Fruit fly (Drosophila melanogaster) whole organism, embryonic: ENCODE results near the gene CG18473.
A peak's percentile ranks its signal among the peaks of the same experiment; 100 is the strongest.

Experiments used
- Ada2b ChIP-seq: fragments of 200-800 bp; sonication (Bioruptor generic); IDR thresholded peaks from 2 replicates; pipeline ENCODE4 v1.3.6; 2022; ENCODE audit warnings: missing biosample characterization, missing genetic modification characterization
- Atf6 ChIP-seq: fragments of 200-800 bp; sonication (Bioruptor generic); IDR thresholded peaks from 2 replicates; pipeline ENCODE4 v1.3.6; 2022; ENCODE audit warnings: missing biosample characterization, missing genetic modification characterization
- BEAF-32 ChIP-seq: fragments of 200-800 bp; sonication (Bioruptor generic); optimal IDR thresholded peaks from 3 replicates; lab custom pipeline; 2017; ENCODE audit warnings: missing biosample characterization, missing genetic modification characterization, mild to moderate bottlenecking, moderate library complexity, missing genetic modification reagents
- CG10267 ChIP-seq: fragments of 200-800 bp; sonication (Bioruptor generic); optimal IDR thresholded peaks from 2 replicates; lab custom pipeline; 2018; ENCODE audit warnings: missing biosample characterization, mild to moderate bottlenecking, missing genetic modification characterization, moderate library complexity
- CG10431 ChIP-seq: fragments of 200-800 bp; sonication (Bioruptor generic); optimal IDR thresholded peaks from 3 replicates; lab custom pipeline; 2018; ENCODE audit warnings: missing biosample characterization, mild to moderate bottlenecking, missing genetic modification characterization
- CG11247 ChIP-seq: fragments of 200-800 bp; sonication (Bioruptor generic); IDR thresholded peaks from 2 replicates; pipeline ENCODE4 v1.3.6; 2022; ENCODE audit warnings: missing biosample characterization, missing genetic modification characterization
- CG11504 ChIP-seq: fragments of 200-800 bp; sonication (Bioruptor generic); optimal IDR thresholded peaks from 3 replicates; lab custom pipeline; 2019; ENCODE audit warnings: missing biosample characterization, mild to moderate bottlenecking, missing genetic modification characterization, moderate library complexity
- CG12769 ChIP-seq: fragments of 200-800 bp; sonication (Bioruptor generic); optimal IDR thresholded peaks from 2 replicates; lab custom pipeline; 2019; ENCODE audit warnings: missing biosample characterization, mild to moderate bottlenecking, missing genetic modification characterization, moderate library complexity
- CG13296 ChIP-seq: fragments of 200-800 bp; sonication (Bioruptor generic); optimal IDR thresholded peaks from 3 replicates; lab custom pipeline; 2018; ENCODE audit warnings: missing biosample characterization, mild to moderate bottlenecking, missing genetic modification characterization
- CG13424 ChIP-seq: fragments of 200-800 bp; sonication (Bioruptor generic); optimal IDR thresholded peaks from 2 replicates; lab custom pipeline; 2019; ENCODE audit warnings: missing biosample characterization, mild to moderate bottlenecking, missing genetic modification characterization, moderate library complexity
- CG13775 ChIP-seq: fragments of 200-800 bp; sonication (Bioruptor generic); optimal IDR thresholded peaks from 3 replicates; lab custom pipeline; 2017; ENCODE audit warnings: missing biosample characterization, mild to moderate bottlenecking, missing genetic modification characterization
- CG14965 ChIP-seq: fragments of 200-800 bp; sonication (Bioruptor generic); optimal IDR thresholded peaks from 2 replicates; lab custom pipeline; 2016; ENCODE audit warnings: missing biosample characterization, missing genetic modification characterization, borderline replicate concordance
- CG1529 ChIP-seq: fragments of 200-800 bp; sonication (Bioruptor generic); optimal IDR thresholded peaks from 3 replicates; lab custom pipeline; 2018; ENCODE audit warnings: missing biosample characterization, missing genetic modification characterization
- CG17612 ChIP-seq: fragments of 200-800 bp; sonication (Bioruptor generic); IDR thresholded peaks from 2 replicates; pipeline ENCODE4 v1.3.6; 2022; ENCODE audit warnings: missing biosample characterization, missing genetic modification characterization
- CG1832 ChIP-seq: fragments of 200-800 bp; sonication (Bioruptor generic); optimal IDR thresholded peaks from 2 replicates; lab custom pipeline; 2017; ENCODE audit warnings: missing biosample characterization, mild to moderate bottlenecking, missing genetic modification characterization, inconsistent platforms
- CG18476 ChIP-seq: fragments of 200-800 bp; sonication (Bioruptor generic); optimal IDR thresholded peaks from 2 replicates; lab custom pipeline; 2016; ENCODE audit warnings: missing biosample characterization, mild to moderate bottlenecking, missing genetic modification characterization
- CG18764 ChIP-seq: fragments of 200-800 bp; sonication (Bioruptor generic); optimal IDR thresholded peaks from 3 replicates; lab custom pipeline; 2016; ENCODE audit warnings: missing biosample characterization, missing genetic modification characterization
- CG31365 ChIP-seq: fragments of 200-800 bp; sonication (Bioruptor generic); optimal IDR thresholded peaks from 2 replicates; lab custom pipeline; 2018; ENCODE audit warnings: missing biosample characterization, mild to moderate bottlenecking, missing genetic modification characterization
- CG34224 ChIP-seq: fragments of 200-800 bp; sonication (Bioruptor generic); IDR thresholded peaks from 3 replicates; pipeline ENCODE4 v1.3.6; 2022; ENCODE audit warnings: missing biosample characterization, missing genetic modification characterization; ENCODE audit not compliant: partially characterized antibody
- CG6654 ChIP-seq: fragments of 200-800 bp; sonication (Bioruptor generic); optimal IDR thresholded peaks from 2 replicates; lab custom pipeline; 2017; ENCODE audit warnings: missing biosample characterization, mild to moderate bottlenecking, missing genetic modification characterization
- CG7745 ChIP-seq: fragments of 200-800 bp; sonication (Bioruptor generic); optimal IDR thresholded peaks from 2 replicates; lab custom pipeline; 2018; ENCODE audit warnings: missing biosample characterization, mild to moderate bottlenecking, missing genetic modification characterization, moderate library complexity
- CG7839 ChIP-seq: fragments of 200-800 bp; sonication (Bioruptor generic); optimal IDR thresholded peaks from 3 replicates; lab custom pipeline; 2018; ENCODE audit warnings: missing biosample characterization, mild to moderate bottlenecking, missing genetic modification characterization, moderate library complexity
- CG8359 ChIP-seq: fragments of 200-800 bp; sonication (Bioruptor generic); optimal IDR thresholded peaks from 2 replicates; lab custom pipeline; 2017; ENCODE audit warnings: missing biosample characterization, mild to moderate bottlenecking, missing genetic modification characterization, borderline replicate concordance
- CG9215 ChIP-seq: fragments of 200-800 bp; sonication (Bioruptor generic); IDR thresholded peaks from 2 replicates; pipeline ENCODE4 v1.3.6; 2022; ENCODE audit warnings: missing biosample characterization, missing genetic modification characterization
- CG9817 ChIP-seq: fragments of 200-800 bp; sonication (Bioruptor generic); optimal IDR thresholded peaks from 2 replicates; lab custom pipeline; 2018; ENCODE audit warnings: missing biosample characterization, mild to moderate bottlenecking, missing genetic modification characterization, moderate library complexity
- CHES-1-like ChIP-seq: fragments of 200-800 bp; sonication (Bioruptor generic); optimal IDR thresholded peaks from 2 replicates; lab custom pipeline; 2016; ENCODE audit warnings: missing biosample characterization, missing genetic modification characterization
- Camta ChIP-seq: fragments of 200-800 bp; sonication (Bioruptor generic); optimal IDR thresholded peaks from 2 replicates; lab custom pipeline; 2016; ENCODE audit warnings: missing biosample characterization, missing genetic modification characterization
- CoRest ChIP-seq: fragments of 200-800 bp; sonication (Bioruptor generic); optimal IDR thresholded peaks from 3 replicates; lab custom pipeline; 2018; ENCODE audit warnings: missing biosample characterization, mild to moderate bottlenecking, missing genetic modification characterization, moderate library complexity
- Dll ChIP-seq: fragments of 200-800 bp; sonication (Bioruptor generic); IDR thresholded peaks from 4 replicates; pipeline ENCODE4 v1.3.6; 2022; ENCODE audit warnings: missing biosample characterization, missing genetic modification characterization; ENCODE audit not compliant: partially characterized antibody
- Ets65A ChIP-seq: fragments of 200-800 bp; sonication (Bioruptor generic); peaks from one replicate; lab custom pipeline; 2016; ENCODE audit warnings: missing biosample characterization, missing genetic modification characterization
- HLH4C ChIP-seq: fragments of 200-800 bp; sonication (Bioruptor generic); IDR thresholded peaks from 3 replicates; pipeline ENCODE4 v1.3.6; 2022; ENCODE audit warnings: missing biosample characterization, missing genetic modification characterization; ENCODE audit not compliant: partially characterized antibody
- Hand ChIP-seq: fragments of 200-800 bp; sonication (Bioruptor generic); optimal IDR thresholded peaks from 2 replicates; lab custom pipeline; 2017; ENCODE audit warnings: mild to moderate bottlenecking, missing biosample characterization, missing genetic modification reagents, missing genetic modification characterization
- Hr3 ChIP-seq: fragments of 200-800 bp; sonication (Bioruptor generic); optimal IDR thresholded peaks from 3 replicates; lab custom pipeline; 2016; ENCODE audit warnings: missing biosample characterization, missing genetic modification characterization
- Lpt ChIP-seq: fragments of >200 bp; optimal IDR thresholded peaks from 2 replicates; lab custom pipeline; 2018; ENCODE audit warnings: missing biosample characterization, missing genetic modification characterization
- Sox100B ChIP-seq: fragments of 200-800 bp; sonication (Bioruptor generic); optimal IDR thresholded peaks from 3 replicates; lab custom pipeline; 2018; ENCODE audit warnings: missing biosample characterization, mild to moderate bottlenecking, missing genetic modification characterization
- abd-A ChIP-seq: fragments of 200-800 bp; sonication (Bioruptor generic); optimal IDR thresholded peaks from 3 replicates; lab custom pipeline; 2019; ENCODE audit warnings: missing biosample characterization, mild to moderate bottlenecking, missing genetic modification characterization, moderate library complexity
- chinmo ChIP-seq: fragments of 200-800 bp; sonication (Bioruptor generic); IDR thresholded peaks from 4 replicates; pipeline ENCODE4 v1.3.6; 2022; ENCODE audit warnings: missing biosample characterization, missing genetic modification characterization; ENCODE audit not compliant: partially characterized antibody
- da ChIP-seq: fragments of 200-800 bp; sonication (Bioruptor generic); optimal IDR thresholded peaks from 2 replicates; lab custom pipeline; 2016; ENCODE audit warnings: missing biosample characterization, missing genetic modification characterization
- disco-r ChIP-seq: fragments of 200-800 bp; sonication (Bioruptor generic); optimal IDR thresholded peaks from 2 replicates; lab custom pipeline; 2016; ENCODE audit warnings: missing biosample characterization, missing genetic modification characterization
- dysf ChIP-seq: fragments of 200-800 bp; sonication (Bioruptor generic); IDR thresholded peaks from 3 replicates; pipeline ENCODE4 v1.3.6; 2022; ENCODE audit warnings: missing biosample characterization, missing genetic modification characterization
- gcm ChIP-seq: fragments of 200-800 bp; sonication (Bioruptor generic); optimal IDR thresholded peaks from 2 replicates; lab custom pipeline; 2019; ENCODE audit warnings: missing biosample characterization, mild to moderate bottlenecking, missing genetic modification characterization, moderate library complexity
- grau ChIP-seq: fragments of 200-800 bp; optimal IDR thresholded peaks from 3 replicates; lab custom pipeline; 2019; ENCODE audit warnings: missing biosample characterization, mild to moderate bottlenecking, missing genetic modification characterization, moderate library complexity
- hth ChIP-seq: fragments of >200 bp; optimal IDR thresholded peaks from 2 replicates; lab custom pipeline; 2017; ENCODE audit warnings: inconsistent platforms
- insv ChIP-seq, 2 experiments: fragments of 200-800 bp; sonication (Bioruptor generic); optimal IDR thresholded peaks; 3 replicates each; lab custom pipeline; 2016 to 2018; ENCODE audit warnings: missing biosample characterization in 2 of 2, missing genetic modification characterization in 2 of 2
- lilli ChIP-seq: fragments of 200-800 bp; sonication (Bioruptor generic); optimal IDR thresholded peaks from 3 replicates; lab custom pipeline; 2016; ENCODE audit warnings: missing biosample characterization, missing genetic modification characterization
- nom ChIP-seq: fragments of 200-800 bp; sonication (Bioruptor generic); optimal IDR thresholded peaks from 2 replicates; lab custom pipeline; 2017; ENCODE audit warnings: missing biosample characterization, missing genetic modification characterization, mild to moderate bottlenecking, moderate library complexity, missing genetic modification reagents
- pzg ChIP-seq: fragments of 200-800 bp; sonication (Bioruptor generic); optimal IDR thresholded peaks from 3 replicates; lab custom pipeline; 2018; ENCODE audit warnings: missing biosample characterization, mild to moderate bottlenecking, missing genetic modification characterization, moderate library complexity
- shn ChIP-seq: fragments of 200-800 bp; sonication (Bioruptor generic); optimal IDR thresholded peaks from 3 replicates; lab custom pipeline; 2016; ENCODE audit warnings: missing biosample characterization, missing genetic modification characterization
- tio ChIP-seq: fragments of 200-800 bp; sonication (Bioruptor generic); optimal IDR thresholded peaks from 2 replicates; lab custom pipeline; 2017; ENCODE audit warnings: missing biosample characterization, missing genetic modification characterization, inconsistent platforms
- zen ChIP-seq: fragments of 200-800 bp; sonication (Bioruptor generic); optimal IDR thresholded peaks from 3 replicates; lab custom pipeline; 2018; ENCODE audit warnings: missing biosample characterization, mild to moderate bottlenecking, missing genetic modification characterization, moderate library complexity

Gene CG18473

DNA sequence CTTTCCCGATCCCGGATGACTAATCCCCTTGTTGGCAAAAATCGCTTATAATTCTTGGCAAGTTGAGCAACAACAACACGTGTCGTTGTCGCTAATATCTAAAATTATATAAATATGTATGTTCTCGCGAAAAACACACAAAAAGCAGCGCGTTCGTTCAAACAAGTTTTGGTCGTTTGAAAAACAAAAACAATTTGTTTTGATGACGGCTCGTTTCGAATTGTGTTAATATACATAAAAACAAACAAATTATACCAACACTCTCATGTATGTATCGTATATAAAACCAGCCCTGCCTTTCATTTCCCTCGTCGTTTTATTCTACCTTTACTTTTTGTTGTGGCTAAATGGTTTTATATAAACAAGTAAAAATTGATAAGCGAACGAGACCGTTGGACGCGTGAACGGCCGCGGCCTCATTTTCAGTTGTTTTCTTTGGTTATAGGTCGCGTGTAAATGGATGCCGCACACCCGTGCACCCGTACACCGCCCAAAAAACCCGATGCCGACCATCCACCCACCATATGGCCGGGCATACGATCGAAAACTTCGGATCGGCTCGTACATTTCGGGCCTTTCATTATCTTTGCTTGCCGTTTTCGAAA, 18.8 kb upstream of the CG18473 start (continued):
- no peak for TF ChIP-seq CG17612 (GFP tag; lab: Robert Waterston, UW)
- TF ChIP-seq CG11504 (tag; lab: Kevin White, UChicago): no peak
- no peak for TF ChIP-seq CG10431 (GFP tag; lab: Kevin White, UChicago)
- no peak for TF ChIP-seq CG8359
- no peak for TF ChIP-seq gcm (GFP tag; lab: Kevin White, UChicago)
- TF ChIP-seq CG7839: no peak
- no peak for TF ChIP-seq pzg (GFP tag; lab: Kevin White, UChicago)
- TF ChIP-seq insv (GFP tag; optimal IDR thresholded peaks at IDR 0.05; lab: Kevin White, UChicago): peak in 1 of 2 experiments; percentile 16
- peak; percentile 79 for TF ChIP-seq abd-A (tag; lab: Kevin White, UChicago)
- TF ChIP-seq CG18476 (GFP tag; lab: Kevin White, UChicago): peak; percentile 11
- TF ChIP-seq HLH4C (GFP tag; lab: Robert Waterston, UW): no peak
- TF ChIP-seq chinmo (GFP tag; lab: Robert Waterston, UW): peak; percentile 52; the same call in 1 of the 4 replicates
- TF ChIP-seq Sox100B (GFP tag; lab: Kevin White, UChicago): no peak
- TF ChIP-seq dysf (GFP tag; lab: Robert Waterston, UW): no peak
- no peak for TF ChIP-seq Atf6
- TF ChIP-seq CG14965 (GFP tag; lab: Kevin White, UChicago): no peak
- peak; percentile 26 for TF ChIP-seq Hand (GFP tag; lab: Kevin White, UChicago)
- TF ChIP-seq Lpt: no peak
- TF ChIP-seq CG9215: no peak
- peak; percentile 28 for TF ChIP-seq nom
- peak; percentile 36 for TF ChIP-seq Hr3 (GFP tag; lab: Kevin White, UChicago)
- no peak for TF ChIP-seq CG11247 (GFP tag; lab: Robert Waterston, UW)
- no peak for TF ChIP-seq CG13775 (GFP tag; lab: Kevin White, UChicago)
- no peak for TF ChIP-seq CG13424 (tag; lab: Kevin White, UChicago)
- peak; percentile 50 for TF ChIP-seq zen
- no peak for TF ChIP-seq Camta (GFP tag; lab: Kevin White, UChicago)
- TF ChIP-seq tio (GFP tag; lab: Kevin White, UChicago): no peak
- no peak for TF ChIP-seq CG6654 (GFP tag; lab: Kevin White, UChicago)
- TF ChIP-seq CG9817 (tag; lab: Kevin White, UChicago): no peak
- no peak for TF ChIP-seq CG18764
- TF ChIP-seq Dll: no peak
- no peak for TF ChIP-seq CG34224 (GFP tag; lab: Robert Waterston, UW)
- no peak for TF ChIP-seq CG1832 (GFP tag; lab: Kevin White, UChicago)
- no peak for TF ChIP-seq da (GFP tag; lab: Kevin White, UChicago)
- TF ChIP-seq CG10267 (tag; lab: Kevin White, UChicago): no peak
- TF ChIP-seq shn: no peak
- TF ChIP-seq CG1529: no peak
- no peak for TF ChIP-seq disco-r (GFP tag; lab: Kevin White, UChicago)
- TF ChIP-seq BEAF-32 (GFP tag; lab: Kevin White, UChicago): no peak
- TF ChIP-seq CG13296: no peak
- TF ChIP-seq CG12769: peak; percentile 91
- no peak for TF ChIP-seq CG7745 (tag; lab: Kevin White, UChicago)
- no peak for TF ChIP-seq grau (tag; lab: Kevin White, UChicago)
- TF ChIP-seq hth (lab: Kevin White, UChicago): no peak
- no peak for TF ChIP-seq Ada2b
- TF ChIP-seq CoRest (tag; lab: Kevin White, UChicago): no peak
- no peak for TF ChIP-seq lilli
- TF ChIP-seq CG31365 (tag; lab: Kevin White, UChicago): no peak
- no peak for TF ChIP-seq Ets65A (GFP tag; lab: Kevin White, UChicago)
- TF ChIP-seq CHES-1-like (GFP tag; lab: Kevin White, UChicago): no peak
